Worm (Caenorhabditis elegans) whole organism, L4 larva: ENCODE measurements around the gene F14H3.12.

Source experiments
- F26F4.8 ChIP-seq: fragments of 200-800 bp; sonication (Bioruptor generic); conservative IDR thresholded peaks from 2 replicates; pipeline ENCODE4 v1.3.6; 2022; ENCODE audit warnings: missing genetic modification characterization, missing compliant biosample characterization
- ZK337.2 ChIP-seq: fragments of 200-800 bp; sonication (Bioruptor generic); IDR thresholded peaks from 2 replicates; pipeline ENCODE4 v1.3.6; 2022; ENCODE audit warnings: missing genetic modification reagents, missing genetic modification characterization, missing compliant biosample characterization
- aly-2 ChIP-seq: sonication (generic microtip); optimal IDR thresholded peaks from 2 replicates; lab custom pipeline; 2018; ENCODE audit warnings: missing biosample characterization, missing genetic modification characterization
- ama-1 ChIP-seq: fragments of 150-350 bp; optimal IDR thresholded peaks from 2 replicates; lab custom pipeline; 2014; ENCODE audit warnings: inconsistent platforms, mixed read lengths
- dpl-1 ChIP-seq: fragments of 150-350 bp; optimal IDR thresholded peaks from 2 replicates; lab custom pipeline; 2014; ENCODE audit warnings: missing biosample characterization, missing genetic modification reagents, missing genetic modification characterization
- egl-27 ChIP-seq: sonication (generic microtip); optimal IDR thresholded peaks from 3 replicates; lab custom pipeline; 2017; ENCODE audit warnings: missing biosample characterization, missing genetic modification reagents, missing genetic modification characterization
- fkh-10 ChIP-seq: fragments of 150-350 bp; optimal IDR thresholded peaks from 2 replicates; lab custom pipeline; 2014; ENCODE audit warnings: missing biosample characterization, missing genetic modification reagents, missing genetic modification characterization
- lir-3 ChIP-seq: sonication (generic microtip); optimal IDR thresholded peaks from 2 replicates; lab custom pipeline; 2016; ENCODE audit warnings: mild to moderate bottlenecking, missing genetic modification characterization, missing compliant biosample characterization
- nhr-237 ChIP-seq: sonication (generic microtip); optimal IDR thresholded peaks from 2 replicates; lab custom pipeline; 2017; ENCODE audit warnings: missing biosample characterization, missing genetic modification characterization
- ztf-11 ChIP-seq: fragments of 150-350 bp; optimal IDR thresholded peaks from 2 replicates; lab custom pipeline; 2014; ENCODE audit warnings: missing biosample characterization, missing genetic modification characterization

ce11 chrV:16042743-16043014 is 32.4 kb downstream of the F14H3.12 start:
- TF ChIP-seq dpl-1 (GFP tag; lab: Kevin White, UChicago) (no peak), F26F4.8 (no peak), nhr-237 (tag; lab: Kevin White, UChicago) (no peak), fkh-10 (GFP tag; lab: Kevin White, UChicago) (no peak), ama-1 (lab: Kevin White, UChicago) (no peak), aly-2 (no peak), ZK337.2 (GFP tag; lab: Robert Waterston, UW) (no peak), lir-3 (tag; lab: Kevin White, UChicago) (no peak), egl-27 (no peak), ztf-11 (no peak)
